Fruit fly (Drosophila melanogaster): ENCODE measurements around the gene Nepl4.

Nepl4 gene

DNA sequence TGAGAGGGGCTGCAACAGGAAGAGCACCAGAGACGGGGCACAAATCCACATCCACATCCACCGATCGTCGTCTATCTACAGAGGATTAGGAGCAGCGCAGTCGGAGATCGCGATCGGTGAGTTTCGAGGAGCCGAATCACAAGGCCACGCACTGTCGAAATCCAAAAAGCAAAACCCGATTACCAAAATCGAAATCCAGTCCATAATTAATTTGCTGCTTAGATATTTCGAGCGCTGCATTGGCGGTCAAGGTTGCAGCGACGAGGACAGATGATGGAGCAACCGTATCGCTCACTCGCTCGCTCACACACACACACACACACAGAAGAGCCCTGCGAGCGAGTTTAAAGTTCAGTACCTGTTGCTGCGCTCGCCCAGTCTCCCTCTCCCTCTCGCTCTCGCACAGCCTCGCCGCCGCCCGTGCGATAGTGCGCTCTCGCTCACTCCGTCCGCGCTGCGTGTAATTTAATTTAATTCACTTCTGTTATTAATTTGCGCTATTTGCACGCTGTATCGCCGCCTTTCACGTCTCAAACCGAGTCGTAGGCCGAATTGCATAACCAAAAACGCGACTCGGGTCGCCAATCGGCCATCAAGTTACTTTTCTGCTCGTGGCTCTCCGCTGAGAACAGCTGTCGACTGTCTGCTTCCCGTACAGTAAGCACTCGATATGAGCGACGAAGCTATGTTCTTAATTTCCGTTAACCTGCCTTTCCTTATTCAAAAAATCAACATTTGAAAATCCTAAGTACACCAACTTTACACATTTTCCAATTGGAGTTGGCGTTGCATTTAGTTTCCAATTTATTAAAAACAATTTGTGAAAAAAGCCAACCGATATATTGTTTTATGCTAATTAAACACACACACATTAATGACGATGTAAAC is 28.4 kb upstream of the Nepl4 start:
- TF ChIP-seq EcR (GFP tag; optimal IDR thresholded peaks at IDR 0.05) = peak; percentile 81
- TF ChIP-seq CG17806 (tag; optimal IDR thresholded peaks at IDR 0.05) = peak; percentile 23
- TF ChIP-seq CG12605 (GFP tag; IDR thresholded peaks at IDR 0.05) = peak; percentile 56; the same call in 1 of the 2 replicates
- 0 out of 3 replicates have a peak, but pooled peaks have one; percentile 37 for TF ChIP-seq fd96Ca (GFP tag; IDR thresholded peaks at IDR 0.05)
- TF ChIP-seq CG8301 (tag; optimal IDR thresholded peaks at IDR 0.05) = no peak
- TF ChIP-seq CG13204 (GFP tag; optimal IDR thresholded peaks at IDR 0.05) = peak; percentile 99
- TF ChIP-seq CG10348 (GFP tag; IDR thresholded peaks at IDR 0.05) = no peak
- peak; percentile 4 for TF ChIP-seq CG9948 (tag; optimal IDR thresholded peaks at IDR 0.05)
- no peak for TF ChIP-seq CG14655 (GFP tag; optimal IDR thresholded peaks at IDR 0.05)
- TF ChIP-seq gl (tag; optimal IDR thresholded peaks at IDR 0.05) = peak; percentile 77
- TF ChIP-seq Pif1B (GFP tag; optimal IDR thresholded peaks at IDR 0.05) = no peak
- peak; percentile 42 for TF ChIP-seq CG4496 (GFP tag; IDR thresholded peaks at IDR 0.05)
- TF ChIP-seq Snoo (tag; optimal IDR thresholded peaks at IDR 0.05) = peak; percentile 39
- TF ChIP-seq CG34367 (tag; optimal IDR thresholded peaks at IDR 0.05) = peak; percentile 13
- no peak; the same call in 1 of the 2 replicates for TF ChIP-seq Ets98B (GFP tag; IDR thresholded peaks at IDR 0.05)
- TF ChIP-seq CG8159 (tag; optimal IDR thresholded peaks at IDR 0.05) = peak; percentile 20
- TF ChIP-seq D1 (tag; optimal IDR thresholded peaks at IDR 0.05) = no peak
- TF ChIP-seq CG15710 (tag; optimal IDR thresholded peaks at IDR 0.05) = no peak

DNA sequence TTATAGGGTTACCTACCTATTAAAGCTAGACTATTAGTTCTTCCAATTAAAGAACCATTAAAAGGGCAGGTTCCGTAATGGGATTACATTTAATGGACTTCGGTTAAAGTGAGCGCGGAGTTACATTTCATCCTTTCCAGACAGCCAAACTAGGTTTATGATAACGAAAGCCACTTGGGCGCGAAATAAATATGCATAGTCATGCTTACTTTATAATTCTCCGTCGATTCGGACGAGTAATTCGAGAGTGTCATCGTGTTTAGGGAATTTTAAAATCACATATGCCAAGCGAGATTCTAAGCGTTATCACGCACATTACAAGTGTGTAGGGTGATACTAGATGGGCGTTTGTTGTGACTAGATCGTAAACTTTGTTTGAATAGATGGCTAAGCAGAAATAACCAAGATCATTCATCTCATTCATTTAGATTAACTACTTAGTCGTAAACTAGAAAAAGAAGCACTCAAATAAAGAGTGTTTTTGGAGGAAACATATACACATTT is 27.4 kb upstream of the Nepl4 start:
- TF ChIP-seq CG8159 (tag; optimal IDR thresholded peaks at IDR 0.05) = no peak
- no peak for TF ChIP-seq CG34367 (tag; optimal IDR thresholded peaks at IDR 0.05)
- TF ChIP-seq CG4496 (GFP tag; IDR thresholded peaks at IDR 0.05) = no peak
- no peak for TF ChIP-seq CG8301 (tag; optimal IDR thresholded peaks at IDR 0.05)

dm6 chr2L:6341246-6341645 is 26.4 kb upstream of the Nepl4 start:
- no peak for TF ChIP-seq CG8159 (tag; optimal IDR thresholded peaks at IDR 0.05)
- TF ChIP-seq fd96Ca (GFP tag; IDR thresholded peaks at IDR 0.05) = no peak
- TF ChIP-seq CG8301 (tag; optimal IDR thresholded peaks at IDR 0.05) = no peak
- no peak for TF ChIP-seq gl (tag; optimal IDR thresholded peaks at IDR 0.05)
- TF ChIP-seq CG10348 (GFP tag; IDR thresholded peaks at IDR 0.05) = no peak
- no peak for TF ChIP-seq CG4496 (GFP tag; IDR thresholded peaks at IDR 0.05)
- TF ChIP-seq Ets98B (GFP tag; IDR thresholded peaks at IDR 0.05) = no peak
- TF ChIP-seq Pif1A (GFP tag; optimal IDR thresholded peaks at IDR 0.05) = no peak
- TF ChIP-seq D1 (tag; optimal IDR thresholded peaks at IDR 0.05) = no peak
- no peak for TF ChIP-seq CG17806 (tag; optimal IDR thresholded peaks at IDR 0.05)

- TF ChIP-seq CG4496 (GFP tag; IDR thresholded peaks at IDR 0.05) (peak; percentile 59; the same call in 2 of the 3 replicates), CG8301 (tag; optimal IDR thresholded peaks at IDR 0.05) (no peak)
These were observed 24.4 kb upstream of the Nepl4 start for dm6 chr2L:6343084-6343873.

- TF ChIP-seq CG17806 (tag; optimal IDR thresholded peaks at IDR 0.05) (no peak), gl (tag; optimal IDR thresholded peaks at IDR 0.05) (no peak), CG8301 (tag; optimal IDR thresholded peaks at IDR 0.05) (no peak), CG32121 (GFP tag; IDR thresholded peaks at IDR 0.05) (no peak), D1 (tag; optimal IDR thresholded peaks at IDR 0.05) (no peak), fd96Ca (GFP tag; IDR thresholded peaks at IDR 0.05) (no peak), CG13204 (GFP tag; optimal IDR thresholded peaks at IDR 0.05) (no peak), CG14655 (GFP tag; optimal IDR thresholded peaks at IDR 0.05) (no peak), Snoo (tag; optimal IDR thresholded peaks at IDR 0.05) (no peak), CG10348 (GFP tag; IDR thresholded peaks at IDR 0.05) (no peak), Pif1B (GFP tag; optimal IDR thresholded peaks at IDR 0.05) (no peak), CG12605 (GFP tag; IDR thresholded peaks at IDR 0.05) (no peak), CG34367 (tag; optimal IDR thresholded peaks at IDR 0.05) (no peak), CG9948 (tag; optimal IDR thresholded peaks at IDR 0.05) (no peak), CG15710 (tag; optimal IDR thresholded peaks at IDR 0.05) (no peak), CG8159 (tag; optimal IDR thresholded peaks at IDR 0.05) (no peak)
These were observed 19.4 kb upstream of the Nepl4 start, which contains the start of gene CG9497 for dm6 chr2L:6348327-6348726. Gene CG9497 (minus strand): TSS chr2L:6348427.

Measured in whole organism, pupa.